Fruit fly (Drosophila melanogaster) whole organism, larva: Measurements from ENCODE around the gene Sgs5.

Source experiments
- noc ChIP-seq: fragments of 200-800 bp; sonication (Bioruptor generic); optimal IDR thresholded peaks from 3 replicates; lab custom pipeline; 2019; ENCODE audit warnings: missing biosample characterization, mild to moderate bottlenecking, missing genetic modification characterization, moderate library complexity

Gene Sgs5

DNA sequence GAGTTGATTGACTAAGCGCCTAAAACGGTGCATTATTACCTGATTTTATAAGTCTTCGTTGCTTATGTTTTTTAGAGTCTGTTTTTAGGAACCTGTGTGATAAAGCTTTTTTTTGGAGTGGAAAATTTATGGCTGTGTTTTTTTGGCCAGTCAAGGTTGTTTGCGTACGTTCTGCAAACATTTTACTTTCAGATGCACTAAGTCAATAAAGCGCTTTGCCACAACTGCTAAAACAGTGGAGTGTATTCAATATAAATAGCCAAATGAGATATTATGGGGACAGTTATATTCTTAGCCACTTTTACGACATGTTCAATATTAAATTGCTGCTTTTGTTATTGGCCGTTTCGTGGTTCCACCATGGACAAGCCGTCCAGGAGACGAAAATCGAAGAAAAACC is at the start of gene Sgs5:
TSS of gene Sgs5 (plus strand) at position 279 of the 400 bp plus-strand sequence.
- no peak for TF ChIP-seq noc (tag; lab: Kevin White, UChicago)

DNA sequence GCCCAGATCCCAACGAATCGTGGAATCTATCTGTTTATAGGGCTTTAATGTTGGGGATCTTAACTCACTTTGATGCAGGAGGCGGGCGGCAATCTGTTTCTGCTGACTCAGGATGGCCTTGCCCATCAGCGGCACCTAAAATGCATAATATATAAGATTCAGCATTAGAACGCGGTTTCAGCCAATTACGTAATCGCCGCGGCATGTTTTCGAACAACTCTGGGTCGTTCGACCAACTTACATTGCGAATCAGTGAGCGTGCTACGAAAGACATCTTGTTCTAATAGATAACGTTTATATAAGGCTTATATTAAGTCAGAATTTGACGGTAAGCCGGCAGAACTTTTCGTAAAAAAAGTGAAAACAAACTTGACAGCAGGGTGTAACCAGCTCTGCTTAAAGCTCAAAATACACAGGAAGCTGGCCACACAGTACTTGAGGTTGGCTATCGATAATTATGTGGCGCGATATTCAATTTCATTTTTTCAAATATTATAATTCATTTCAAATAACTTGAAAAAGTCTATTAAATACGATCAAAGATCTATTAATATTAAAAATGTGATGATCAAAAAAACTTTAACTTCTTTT is 49.0 kb upstream of the Sgs5 start, which contains the start of gene Prx3:
TSS of gene Prx3 (minus strand) at position 417 of the 591 bp plus-strand sequence.
- no peak for TF ChIP-seq noc (tag; lab: Kevin White, UChicago)

DNA sequence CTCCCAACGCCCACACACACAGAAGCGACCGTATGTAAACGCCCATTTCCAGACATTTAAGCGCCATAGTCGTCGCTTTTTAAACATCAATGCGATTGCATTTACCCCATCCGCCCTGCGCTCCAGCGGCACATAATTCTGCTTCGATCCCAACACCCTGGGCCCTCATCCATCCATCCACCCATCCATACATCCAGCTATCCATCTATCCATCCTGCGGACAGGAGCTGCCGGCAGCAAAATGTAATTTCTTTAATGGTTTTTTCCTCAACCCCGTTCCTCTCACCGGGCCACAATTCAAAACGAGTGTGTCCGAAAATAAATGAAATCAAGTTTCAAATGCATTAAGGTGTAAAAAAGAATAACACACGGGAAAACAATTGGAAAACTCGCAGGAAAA is 45.2 kb upstream of the Sgs5 start:
- TF ChIP-seq noc (tag; lab: Kevin White, UChicago): no peak

DNA sequence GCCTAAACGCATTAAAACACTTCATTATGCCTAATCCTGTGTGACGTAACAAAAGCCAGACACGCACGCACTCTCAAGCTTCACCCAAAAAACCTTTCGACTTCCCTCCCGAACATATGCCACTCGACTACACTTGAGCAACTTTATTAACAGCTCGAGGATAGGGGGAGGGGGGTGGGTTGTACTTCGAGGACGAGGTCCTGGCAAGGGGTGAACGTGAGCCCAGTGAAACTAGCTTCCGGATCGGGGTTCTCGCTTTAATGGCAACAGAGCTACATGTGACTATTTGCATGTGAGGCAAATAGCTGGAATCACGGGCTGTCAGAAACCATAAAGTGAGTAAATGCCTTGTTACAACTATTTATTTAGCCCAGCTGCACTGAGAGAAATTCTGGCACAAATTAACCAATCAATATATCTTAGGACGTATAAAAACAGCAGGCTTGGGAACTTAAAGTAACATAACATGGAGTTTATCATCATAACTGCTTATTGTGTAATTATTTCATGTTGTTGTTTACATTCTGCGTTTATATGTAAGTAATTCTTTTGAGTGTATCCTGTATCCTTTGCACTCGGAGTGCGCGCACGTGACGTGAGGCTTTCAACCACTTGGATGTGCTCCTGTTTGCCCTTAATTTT is 44.2 kb upstream of the Sgs5 start:
- no peak for TF ChIP-seq noc (tag; lab: Kevin White, UChicago)

DNA sequence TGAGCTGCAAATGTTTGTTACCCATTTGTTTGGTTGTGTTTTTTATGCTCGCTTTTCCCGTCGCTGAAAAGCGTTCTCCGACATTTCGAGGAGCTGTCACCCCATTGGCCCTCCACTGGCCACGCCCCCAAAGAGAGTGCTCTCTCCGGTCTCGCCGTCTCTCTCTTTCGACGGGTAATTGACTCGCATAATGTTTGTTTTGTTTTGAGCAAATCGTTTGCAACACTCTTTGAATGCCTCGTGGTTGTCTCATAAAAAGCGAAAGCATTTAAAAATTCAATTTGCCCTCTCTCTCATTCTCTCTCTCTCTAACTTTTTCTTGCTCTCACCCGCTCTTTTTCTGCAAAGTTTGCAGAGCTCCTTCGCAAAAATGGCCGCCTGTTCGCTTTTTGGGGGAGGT is 37.7 kb upstream of the Sgs5 start:
- TF ChIP-seq noc (tag; lab: Kevin White, UChicago): no peak

DNA sequence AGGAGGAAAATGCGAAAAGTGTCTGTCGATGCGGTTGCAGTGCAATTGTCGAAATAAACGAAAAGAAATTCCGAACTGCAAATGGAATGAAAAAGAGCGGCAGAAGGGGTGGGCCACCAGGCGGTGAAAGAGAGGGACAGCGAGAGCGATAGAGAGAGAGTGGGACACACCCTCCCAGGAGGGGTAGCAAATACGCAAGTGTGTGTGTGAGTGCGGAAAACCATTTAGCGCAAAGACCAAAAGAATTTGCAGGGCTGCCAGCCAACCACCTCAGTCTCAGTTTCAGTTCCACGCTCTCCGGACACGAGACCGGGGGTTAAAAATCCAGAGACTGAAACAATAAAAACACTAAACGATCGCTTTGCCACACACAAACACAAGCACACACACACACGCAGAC is 36.5 kb upstream of the Sgs5 start, which contains the start of gene Hmx:
TSS of gene Hmx (plus strand) at position 301 of the 400 bp plus-strand sequence.
- no peak for TF ChIP-seq noc (tag; lab: Kevin White, UChicago)

DNA sequence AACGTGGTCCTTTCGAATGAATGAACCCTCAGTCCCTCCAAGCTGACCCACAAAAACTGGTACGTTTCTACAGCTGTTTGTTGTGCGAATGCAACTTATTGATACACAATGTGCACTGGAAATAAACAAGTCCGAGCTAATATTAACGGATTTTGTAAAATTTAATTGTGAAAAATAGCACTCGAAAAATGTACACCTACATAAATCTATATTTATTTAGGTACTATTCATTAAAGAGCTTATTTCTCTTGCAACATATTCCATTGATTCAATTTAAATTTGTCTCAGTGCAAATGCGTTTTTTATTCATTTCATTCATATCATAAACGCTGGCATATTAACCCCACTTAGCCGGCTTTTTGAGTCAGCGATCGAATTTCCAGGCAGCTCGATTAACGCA is 34.0 kb upstream of the Sgs5 start:
- no peak for TF ChIP-seq noc (tag; lab: Kevin White, UChicago)

DNA sequence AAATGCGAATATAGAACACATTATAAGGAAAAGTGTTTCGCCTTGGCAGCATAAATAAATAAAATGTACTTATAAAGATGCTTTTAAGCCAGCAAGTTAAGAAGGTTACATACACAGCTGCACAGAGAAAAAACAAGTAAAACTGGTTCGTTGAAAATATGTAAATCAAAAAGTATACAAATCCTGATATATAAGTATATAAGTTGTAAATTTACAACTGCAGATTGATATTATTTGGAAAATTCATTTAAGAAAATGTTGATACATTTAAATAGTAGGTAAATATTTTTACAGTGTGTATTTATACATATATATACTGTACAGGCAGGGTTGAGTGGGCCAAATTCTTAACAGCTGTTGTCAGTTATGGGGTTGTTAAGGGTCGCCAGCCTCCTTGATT is 30.3 kb upstream of the Sgs5 start:
- TF ChIP-seq noc (tag; lab: Kevin White, UChicago): no peak

DNA sequence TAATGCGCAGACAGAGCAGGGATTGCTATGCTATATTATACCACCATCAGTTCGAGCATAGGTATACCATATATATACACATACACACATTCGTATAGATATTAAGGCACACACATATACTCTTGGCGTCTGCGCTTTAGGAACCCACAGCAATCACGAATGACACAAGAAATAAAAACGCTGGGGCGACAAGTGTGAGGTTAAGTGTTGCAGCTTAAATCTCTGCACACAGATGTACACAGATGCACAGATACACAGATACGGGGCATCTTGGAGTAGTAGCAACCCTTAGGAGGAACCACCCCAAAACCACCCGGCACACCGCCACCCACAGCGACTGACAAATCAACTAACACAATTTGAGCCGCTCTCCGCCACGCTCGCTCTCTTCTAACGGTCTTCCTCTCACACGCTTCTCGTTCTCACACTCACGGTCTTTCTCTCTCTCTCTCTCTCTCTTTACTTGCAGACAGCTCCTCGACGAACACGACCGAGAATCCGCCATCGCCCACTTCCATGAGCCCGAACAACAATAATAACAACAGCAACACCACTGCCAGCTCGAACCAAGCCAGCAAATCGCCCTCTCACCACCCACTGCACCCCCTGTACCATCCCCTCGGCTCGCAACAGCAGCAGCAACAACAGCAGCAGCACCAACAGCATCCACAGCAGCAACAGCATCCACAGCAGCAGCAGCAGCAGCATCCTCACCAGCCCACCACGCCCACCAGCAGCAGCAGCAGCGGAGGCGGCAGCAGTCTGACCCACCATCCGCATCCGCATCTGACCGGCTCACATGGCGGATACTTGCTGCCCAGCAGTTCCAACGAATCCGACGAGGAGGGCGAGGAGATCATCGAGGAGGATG is 28.3 kb upstream of the Sgs5 start:
- TF ChIP-seq noc (tag; lab: Kevin White, UChicago): no peak

DNA sequence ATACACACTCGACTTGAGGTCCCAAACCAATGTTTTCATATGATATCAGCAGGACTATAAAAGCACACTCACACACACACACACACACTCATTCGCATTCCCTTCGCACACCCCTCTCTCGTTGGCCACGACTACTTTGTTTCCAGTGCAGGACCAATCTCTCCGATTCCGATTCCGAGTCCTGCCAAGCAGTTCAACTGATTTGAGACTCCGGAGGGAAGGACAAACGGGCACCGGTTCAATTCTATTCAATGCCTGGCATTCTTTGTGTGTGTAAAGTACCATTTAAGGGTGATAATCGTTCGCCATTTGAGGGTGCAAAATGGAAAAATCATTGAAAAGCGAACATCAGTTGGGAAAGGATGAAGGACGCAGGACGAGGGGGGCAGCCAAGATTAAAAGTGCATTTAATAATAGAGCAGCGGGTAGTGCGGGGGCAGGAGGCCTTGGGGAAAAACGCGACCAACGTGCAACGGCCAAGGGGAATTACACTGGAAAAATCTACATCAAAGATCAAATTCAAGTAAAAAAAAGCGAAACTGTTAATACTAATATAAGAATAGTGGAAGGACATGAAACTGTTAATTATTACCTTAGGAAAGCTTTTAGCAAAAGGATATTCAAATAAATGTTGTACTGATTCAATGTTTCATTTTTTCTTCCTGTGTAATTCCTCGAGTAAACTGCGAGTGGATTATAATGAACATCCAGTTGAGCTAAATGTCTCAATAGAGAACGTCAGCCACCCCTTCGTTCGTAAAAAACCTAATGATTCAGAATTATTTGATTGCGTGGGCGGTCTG is 11.3 kb upstream of the Sgs5 start:
- no peak for TF ChIP-seq noc (tag; lab: Kevin White, UChicago)

DNA sequence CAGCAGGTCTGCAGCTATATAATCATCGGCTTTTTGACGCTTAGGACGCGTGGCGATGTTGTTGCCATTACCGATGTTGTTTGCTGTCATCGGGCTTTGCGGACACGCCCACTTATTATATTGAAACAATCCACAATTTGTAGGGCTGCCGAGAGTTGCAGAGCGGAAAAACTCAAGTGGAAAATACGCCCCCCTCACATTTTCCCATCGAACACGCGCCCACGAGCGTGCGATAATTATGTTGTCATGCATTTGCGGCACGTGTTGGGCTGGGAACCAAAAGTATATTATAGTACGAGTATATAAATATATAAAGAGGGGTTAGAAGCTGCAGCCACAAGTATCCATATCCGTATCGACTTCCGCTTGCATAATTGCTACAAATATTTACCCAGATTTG is 6.4 kb upstream of the Sgs5 start:
- no peak for TF ChIP-seq noc (tag; lab: Kevin White, UChicago)

DNA sequence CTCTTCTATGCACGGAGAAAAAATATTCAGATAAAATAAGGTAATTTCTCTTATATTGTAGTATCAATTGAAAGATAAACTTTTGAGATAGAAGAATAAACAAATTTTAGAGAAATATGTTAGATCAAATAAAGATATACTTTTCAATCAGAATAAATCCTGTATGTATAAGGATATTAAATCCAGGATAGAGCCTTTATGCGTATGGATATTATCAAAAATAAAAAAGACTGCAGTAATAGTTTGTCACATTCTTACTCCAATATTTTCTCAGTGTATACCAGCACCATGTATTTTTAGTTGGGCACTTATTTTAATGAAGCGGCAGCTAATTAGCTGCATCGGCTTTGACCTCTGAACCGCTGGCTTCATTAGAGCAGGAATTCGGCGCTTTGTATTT is 3.3 kb upstream of the Sgs5 start:
- TF ChIP-seq noc (tag; lab: Kevin White, UChicago): no peak

DNA sequence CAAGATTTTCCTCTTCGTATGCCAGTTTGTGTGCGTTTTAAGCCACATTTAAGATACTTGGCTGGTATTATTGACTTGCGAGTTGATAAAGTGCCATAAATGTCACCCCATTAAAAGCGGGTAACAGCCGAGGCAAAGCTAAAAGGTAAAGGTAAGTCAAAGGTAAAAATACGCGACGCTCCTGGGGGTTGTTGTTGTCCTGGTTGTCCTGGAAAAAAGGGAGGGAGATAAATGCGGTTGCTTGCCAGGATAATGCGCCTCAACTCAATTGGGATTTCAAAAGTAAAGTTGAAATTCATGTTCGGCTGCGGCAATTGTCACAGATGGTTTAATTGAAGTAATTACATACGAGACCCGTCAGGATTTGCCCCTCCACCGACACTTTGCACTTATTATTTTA is 1.7 kb upstream of the Sgs5 start:
- no peak for TF ChIP-seq noc (tag; lab: Kevin White, UChicago)

DNA sequence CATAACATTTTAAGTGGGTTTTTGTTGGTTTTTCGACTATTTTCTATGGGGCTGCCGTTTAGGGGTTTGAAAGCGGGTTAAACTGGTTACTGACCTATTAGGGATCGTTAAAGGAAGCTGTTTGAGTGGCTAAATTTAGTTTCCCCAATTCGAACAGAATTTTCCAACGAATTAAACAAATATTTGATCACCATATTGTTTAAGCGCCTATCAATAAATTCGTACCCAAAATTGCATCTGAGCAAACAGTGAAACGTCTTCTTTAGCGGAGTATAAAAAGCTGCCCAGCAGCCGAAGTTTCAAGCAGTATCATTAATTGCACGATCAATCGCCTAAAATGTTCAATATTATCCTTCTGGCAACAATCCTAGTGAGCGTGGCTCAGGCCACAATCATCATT is 1.1 kb upstream of the Sgs5 start, which contains the start of gene Sgs5bis:
TSS of gene Sgs5bis (plus strand) at position 301 of the 400 bp plus-strand sequence.
- no peak for TF ChIP-seq noc (tag; lab: Kevin White, UChicago)

DNA sequence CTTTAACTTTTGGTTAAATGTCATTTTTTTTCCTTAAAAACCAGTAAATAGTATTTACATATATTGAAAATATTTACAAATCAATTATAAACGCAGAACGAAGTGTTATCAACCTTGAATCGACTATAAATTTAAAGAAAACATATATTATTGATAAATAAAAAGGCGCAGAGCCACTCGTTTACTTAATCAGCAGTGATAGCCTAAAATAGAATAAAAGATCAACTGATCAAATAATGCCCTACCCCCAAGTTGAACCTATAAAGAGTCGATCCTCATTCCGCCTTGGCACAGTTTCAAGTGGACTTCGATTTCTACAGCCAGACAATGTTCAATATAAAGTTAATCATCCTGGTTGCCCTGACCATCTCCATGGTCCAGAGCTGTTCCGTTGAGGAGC is 1.1 kb downstream of the Sgs5 start, which contains the start of gene CG7606:
TSS of gene CG7606 (plus strand) at position 301 of the 400 bp plus-strand sequence.
- no peak for TF ChIP-seq noc (tag; lab: Kevin White, UChicago)
